Worm (Caenorhabditis elegans) whole organism, late embryonic: Measurements from ENCODE around the gene F10C2.7.

Experiments
- C38D4.7 ChIP-seq: fragments of 200-800 bp; sonication (Bioruptor generic); optimal IDR thresholded peaks from 2 replicates; lab custom pipeline; 2018; ENCODE audit warnings: mild to moderate bottlenecking, missing genetic modification characterization, moderate library complexity, missing compliant biosample characterization
- F13H6.1 ChIP-seq: sonication (generic microtip); optimal IDR thresholded peaks from 2 replicates; lab custom pipeline; 2016; ENCODE audit warnings: missing genetic modification characterization, missing compliant biosample characterization
- K02D7.2 ChIP-seq: sonication (generic microtip); optimal IDR thresholded peaks from 2 replicates; lab custom pipeline; 2017; ENCODE audit warnings: mild to moderate bottlenecking, missing genetic modification characterization, missing compliant biosample characterization
- K09A11.1 ChIP-seq: sonication (generic microtip); optimal IDR thresholded peaks from 2 replicates; lab custom pipeline; 2017; ENCODE audit warnings: antibody characterized with exemption, mild to moderate bottlenecking, missing genetic modification characterization, missing compliant biosample characterization; ENCODE audit not compliant: insufficient read depth
- Y22D7AL.16 ChIP-seq: sonication (generic microtip); optimal IDR thresholded peaks from 2 replicates; lab custom pipeline; 2016; ENCODE audit warnings: missing genetic modification characterization, missing compliant biosample characterization
- ama-1 ChIP-seq: fragments of 150-350 bp; optimal IDR thresholded peaks from 2 replicates; lab custom pipeline; 2014
- ceh-2 ChIP-seq: sonication (generic microtip); optimal IDR thresholded peaks from 2 replicates; lab custom pipeline; 2016; ENCODE audit warnings: missing genotype, missing genetic modification characterization, missing compliant biosample characterization
- ceh-24 ChIP-seq: sonication (generic microtip); optimal IDR thresholded peaks from 2 replicates; lab custom pipeline; 2016; ENCODE audit warnings: mild to moderate bottlenecking, missing genetic modification characterization, missing compliant biosample characterization
- ceh-31 ChIP-seq: sonication (generic microtip); optimal IDR thresholded peaks from 2 replicates; lab custom pipeline; 2016; ENCODE audit warnings: missing genetic modification characterization, missing compliant biosample characterization
- ceh-34 ChIP-seq: sonication (generic microtip); optimal IDR thresholded peaks from 2 replicates; lab custom pipeline; 2016; ENCODE audit warnings: mild to moderate bottlenecking, missing genetic modification characterization, missing compliant biosample characterization
- ceh-45 ChIP-seq: fragments of 200-800 bp; sonication (Bioruptor generic); IDR thresholded peaks from 2 replicates; pipeline ENCODE4 v1.3.6; 2022; ENCODE audit warnings: missing genetic modification reagents, missing genetic modification characterization, missing compliant biosample characterization
- ceh-48 ChIP-seq: sonication (generic microtip); optimal IDR thresholded peaks from 2 replicates; lab custom pipeline; 2016; ENCODE audit warnings: missing genetic modification characterization, inconsistent platforms, missing compliant biosample characterization
- che-1 ChIP-seq: sonication (generic microtip); optimal IDR thresholded peaks from 2 replicates; lab custom pipeline; 2016; ENCODE audit warnings: mild to moderate bottlenecking, missing genetic modification characterization, missing compliant biosample characterization
- dmd-4 ChIP-seq: sonication (generic microtip); optimal IDR thresholded peaks from 2 replicates; lab custom pipeline; 2016; ENCODE audit warnings: borderline replicate concordance, missing genetic modification characterization, missing compliant biosample characterization
- dve-1 ChIP-seq: sonication (generic microtip); optimal IDR thresholded peaks from 2 replicates; lab custom pipeline; 2017; ENCODE audit warnings: antibody characterized with exemption, mild to moderate bottlenecking, missing genetic modification characterization, missing compliant biosample characterization
- elt-2 ChIP-seq: sonication (generic microtip); optimal IDR thresholded peaks from 2 replicates; lab custom pipeline; 2016; ENCODE audit warnings: missing genetic modification reagents, missing genetic modification characterization, missing compliant biosample characterization
- ets-4 ChIP-seq: sonication (generic microtip); optimal IDR thresholded peaks from 2 replicates; lab custom pipeline; 2016; ENCODE audit warnings: missing genetic modification characterization, missing compliant biosample characterization
- fkh-10 ChIP-seq: fragments of 150-350 bp; optimal IDR thresholded peaks from 2 replicates; lab custom pipeline; 2014; ENCODE audit warnings: missing biosample characterization, missing genetic modification reagents, missing genetic modification characterization
- fkh-6 ChIP-seq: sonication (generic microtip); optimal IDR thresholded peaks from 2 replicates; lab custom pipeline; 2016; ENCODE audit warnings: missing genetic modification characterization, missing compliant biosample characterization
- hlh-15 ChIP-seq: sonication (generic microtip); optimal IDR thresholded peaks from 2 replicates; lab custom pipeline; 2016; ENCODE audit warnings: missing genetic modification characterization, missing compliant biosample characterization
- lin-11 ChIP-seq: fragments of 200-800 bp; sonication (Bioruptor generic); optimal IDR thresholded peaks from 2 replicates; lab custom pipeline; 2018; ENCODE audit warnings: mild to moderate bottlenecking, missing genetic modification characterization, missing compliant biosample characterization
- nfya-1 ChIP-seq: sonication (generic microtip); optimal IDR thresholded peaks from 2 replicates; lab custom pipeline; 2017; ENCODE audit warnings: missing genetic modification characterization, mild to moderate bottlenecking, missing compliant biosample characterization, antibody characterized with exemption, moderate library complexity
- nhr-11 ChIP-seq: fragments of 150-350 bp; optimal IDR thresholded peaks from 2 replicates; lab custom pipeline; 2014; ENCODE audit warnings: missing biosample characterization, missing genetic modification characterization
- npax-4 ChIP-seq: sonication (generic microtip); optimal IDR thresholded peaks from 2 replicates; lab custom pipeline; 2016; ENCODE audit warnings: missing genetic modification characterization, missing compliant biosample characterization
- pag-3 ChIP-seq: sonication (generic microtip); optimal IDR thresholded peaks from 2 replicates; lab custom pipeline; 2016; ENCODE audit warnings: missing compliant biosample characterization, missing genetic modification characterization, borderline replicate concordance
- pat-9 ChIP-seq: fragments of 200-800 bp; sonication (Bioruptor generic); optimal IDR thresholded peaks from 2 replicates; lab custom pipeline; 2018; ENCODE audit warnings: mild to moderate bottlenecking, missing genetic modification characterization, moderate library complexity, missing compliant biosample characterization
- pqm-1 ChIP-seq: sonication (generic microtip); optimal IDR thresholded peaks from 2 replicates; lab custom pipeline; 2016; ENCODE audit warnings: missing genetic modification characterization, missing compliant biosample characterization
- pros-1 ChIP-seq: fragments of 150-350 bp; optimal IDR thresholded peaks from 2 replicates; lab custom pipeline; 2014; ENCODE audit warnings: missing biosample characterization, missing genetic modification reagents, missing genetic modification characterization
- ref-2 ChIP-seq: sonication (generic microtip); optimal IDR thresholded peaks from 2 replicates; lab custom pipeline; 2016; ENCODE audit warnings: missing genetic modification characterization, missing compliant biosample characterization
- sox-2 ChIP-seq: fragments of 200-800 bp; sonication (Bioruptor generic); IDR thresholded peaks from 2 replicates; pipeline ENCODE4 v1.3.6; 2022; ENCODE audit warnings: missing genetic modification reagents, missing genetic modification characterization, missing compliant biosample characterization
- sox-4 ChIP-seq: sonication (generic microtip); optimal IDR thresholded peaks from 2 replicates; lab custom pipeline; 2017; ENCODE audit warnings: mild to moderate bottlenecking, missing genetic modification characterization, inconsistent platforms, missing compliant biosample characterization
- syd-9 ChIP-seq: sonication (generic microtip); optimal IDR thresholded peaks from 2 replicates; lab custom pipeline; 2016; ENCODE audit warnings: mild to moderate bottlenecking, missing genetic modification characterization, moderate library complexity, missing compliant biosample characterization
- tbx-2 ChIP-seq: sonication (generic microtip); optimal IDR thresholded peaks from 2 replicates; lab custom pipeline; 2016; ENCODE audit warnings: missing genetic modification characterization, missing compliant biosample characterization
- tbx-7 ChIP-seq: sonication (generic microtip); optimal IDR thresholded peaks from 2 replicates; lab custom pipeline; 2016; ENCODE audit warnings: missing genotype, missing genetic modification characterization, missing compliant biosample characterization
- unc-42 ChIP-seq: sonication (generic microtip); optimal IDR thresholded peaks from 2 replicates; lab custom pipeline; 2016; ENCODE audit warnings: missing genotype, missing genetic modification characterization, missing compliant biosample characterization
- unc-55 ChIP-seq: sonication (generic microtip); optimal IDR thresholded peaks from 2 replicates; lab custom pipeline; 2017; ENCODE audit warnings: missing biosample characterization, missing genetic modification reagents, missing genetic modification characterization
- zip-5 ChIP-seq: sonication (generic microtip); optimal IDR thresholded peaks from 2 replicates; lab custom pipeline; 2016; ENCODE audit warnings: missing genetic modification characterization, missing compliant biosample characterization
- ztf-16 ChIP-seq: sonication (generic microtip); optimal IDR thresholded peaks from 2 replicates; lab custom pipeline; 2017; ENCODE audit warnings: missing genetic modification characterization, missing compliant biosample characterization

Gene F10C2.7

DNA sequence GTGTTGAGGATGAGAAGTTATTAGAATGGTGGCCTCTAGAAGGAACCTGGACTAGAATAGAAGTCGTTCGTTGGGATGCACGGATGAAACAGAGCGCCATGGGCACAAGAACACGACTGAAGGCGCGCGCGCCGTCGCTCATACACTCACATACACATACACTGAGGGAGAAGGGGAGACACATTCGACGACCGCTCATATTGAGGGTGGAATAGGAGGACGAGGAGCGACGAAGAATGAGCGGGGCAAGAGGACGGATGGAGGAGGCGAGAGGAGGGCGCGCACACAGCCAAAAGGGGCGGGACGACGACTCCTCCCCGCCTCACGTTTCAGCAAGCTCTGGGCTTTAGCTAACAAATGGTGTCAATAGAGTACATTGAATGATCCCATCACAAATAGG is 14.9 kb upstream of the F10C2.7 start (continued):
- TF ChIP-seq ceh-24 (no peak), pag-3 (no peak), syd-9 (tag; lab: Kevin White, UChicago) (peak; percentile 51), tbx-2 (peak; percentile 65), fkh-6 (tag; lab: Kevin White, UChicago) (no peak), ref-2 (tag; lab: Kevin White, UChicago) (peak; percentile 25), Y22D7AL.16 (tag; lab: Kevin White, UChicago) (no peak), sox-2 (GFP tag; lab: Robert Waterston, UW) (no peak), che-1 (tag; lab: Kevin White, UChicago) (no peak), zip-5 (no peak), sox-4 (tag; lab: Kevin White, UChicago) (no peak), ztf-16 (no peak), K02D7.2 (tag; lab: Kevin White, UChicago) (no peak), npax-4 (tag; lab: Kevin White, UChicago) (no peak), nhr-11 (no peak), ets-4 (tag; lab: Kevin White, UChicago) (no peak), elt-2 (tag; lab: Kevin White, UChicago) (no peak), pqm-1 (tag; lab: Kevin White, UChicago) (no peak), F13H6.1 (tag; lab: Kevin White, UChicago) (peak; percentile 33), ceh-2 (tag; lab: Kevin White, UChicago) (peak; percentile 42), K09A11.1 (tag; lab: Kevin White, UChicago) (no peak), lin-11 (tag; lab: Kevin White, UChicago) (no peak), pros-1 (tag; lab: Kevin White, UChicago) (peak; percentile 46), pat-9 (tag; lab: Kevin White, UChicago) (no peak), unc-42 (no peak), fkh-10 (no peak), tbx-7 (tag; lab: Kevin White, UChicago) (no peak)

DNA sequence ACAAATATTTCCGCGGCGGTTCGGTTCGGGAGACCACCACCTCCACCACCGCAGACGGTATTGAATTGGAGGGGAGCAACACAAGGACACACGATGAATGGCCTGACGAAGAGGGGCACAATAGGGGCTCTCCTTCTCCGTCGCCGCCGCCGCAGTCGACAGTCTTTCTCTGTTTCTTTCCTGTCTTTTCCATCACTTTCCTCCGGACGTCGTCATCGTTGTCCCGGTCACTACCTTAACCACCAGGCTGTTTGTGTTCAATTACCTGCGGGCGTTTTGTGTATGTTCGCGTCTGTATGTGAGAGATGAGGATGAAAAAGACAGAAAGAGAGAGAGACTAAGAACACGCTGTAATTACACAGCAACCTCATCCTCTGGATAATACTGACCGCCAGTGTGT is 13.9 kb upstream of the F10C2.7 start:
- TF ChIP-seq ceh-34 (peak; percentile 23), ceh-45 (GFP tag; lab: Robert Waterston, UW) (no peak), ceh-31 (tag; lab: Kevin White, UChicago) (peak; percentile 38), pqm-1 (tag; lab: Kevin White, UChicago) (no peak), dve-1 (no peak), ama-1 (lab: Kevin White, UChicago) (no peak), C38D4.7 (no peak), ceh-2 (tag; lab: Kevin White, UChicago) (peak; percentile 12), ref-2 (tag; lab: Kevin White, UChicago) (peak; percentile 35), dmd-4 (tag; lab: Kevin White, UChicago) (peak; percentile 2), fkh-6 (tag; lab: Kevin White, UChicago) (no peak), hlh-15 (tag; lab: Kevin White, UChicago) (no peak), pros-1 (tag; lab: Kevin White, UChicago) (peak; percentile 3), sox-2 (GFP tag; lab: Robert Waterston, UW) (peak; percentile 38)

DNA sequence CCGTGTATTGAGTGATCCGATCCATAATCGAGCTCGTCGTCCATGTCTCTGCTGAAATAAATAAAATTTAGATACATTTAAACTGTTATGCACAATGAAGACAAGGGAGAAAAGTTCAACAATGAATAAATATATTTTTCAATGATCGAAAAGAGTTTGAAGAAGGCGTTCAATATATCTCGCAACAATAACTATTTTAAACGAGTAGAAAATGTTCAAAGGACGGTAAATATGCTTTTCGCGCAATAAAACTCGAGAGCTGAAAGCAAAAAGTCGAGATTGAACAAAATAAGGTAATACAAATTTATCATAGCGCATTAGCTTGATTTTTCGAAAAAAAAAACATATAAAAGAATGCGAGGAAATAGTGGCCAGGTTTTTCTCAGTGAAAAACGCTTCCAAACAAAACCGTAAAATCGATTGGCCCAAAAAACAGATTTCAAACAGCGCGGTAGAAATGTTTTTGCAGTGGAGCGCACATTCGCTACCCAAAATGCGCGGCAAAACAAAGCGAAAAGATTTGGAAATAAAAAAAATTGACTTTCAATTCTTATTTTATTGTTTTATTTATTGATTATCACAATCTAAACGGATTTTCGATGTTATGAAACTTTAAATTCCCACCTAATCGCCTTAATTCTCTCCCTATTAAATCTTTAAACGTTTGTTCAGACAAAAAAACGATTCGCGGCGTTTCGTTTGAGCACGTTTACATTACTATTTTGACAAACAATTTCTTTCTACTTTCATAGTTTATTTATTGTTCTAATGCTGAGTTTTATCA is 12.7 kb upstream of the F10C2.7 start, which contains the start of the genes kup-1 and F10C2.4:
Gene kup-1 (minus strand): TSS at position 51 of the 784 bp plus-strand sequence.
Gene F10C2.4 (plus strand): TSS at position 734 of the 784 bp plus-strand sequence.
- TF ChIP-seq unc-55 (GFP tag; lab: Kevin White, UChicago) (peak; percentile 40), nfya-1 (tag; lab: Kevin White, UChicago) (peak; percentile 12), ztf-16 (no peak), F13H6.1 (tag; lab: Kevin White, UChicago) (no peak), ceh-48 (peak; percentile 28)
